Fruit fly (Drosophila melanogaster): ENCODE measurements around the gene out.

Gene out

DNA sequence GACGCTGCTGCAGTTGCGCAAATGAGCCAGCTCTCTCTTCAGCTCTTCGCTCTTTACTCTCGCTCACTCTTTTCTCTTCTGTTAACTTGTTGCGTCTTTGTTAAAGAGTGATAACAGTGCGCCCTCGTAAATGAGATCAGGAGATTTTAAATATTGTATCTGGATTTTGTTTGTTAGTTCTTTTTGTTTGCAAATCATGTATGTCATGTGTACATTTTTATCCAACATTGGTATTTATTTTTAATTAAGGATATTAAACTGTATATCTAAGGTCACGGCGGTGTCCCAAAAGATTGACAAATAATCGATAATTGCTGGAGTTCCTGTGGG, 23.2 kb downstream of the out start (continued):
- TF ChIP-seq Dll (GFP tag; IDR thresholded peaks at IDR 0.05; ENCODE audit: partially characterized antibody): no peak
- TF ChIP-seq pho (GFP tag; optimal IDR thresholded peaks at IDR 0.05): no peak
- peak; percentile 54; the same call in 1 of the 2 replicates for TF ChIP-seq HLH3B (GFP tag; IDR thresholded peaks at IDR 0.05)
- peak; percentile 12 for TF ChIP-seq CG13624 (GFP tag; optimal IDR thresholded peaks at IDR 0.05)
- no peak for TF ChIP-seq CG6765 (GFP tag; optimal IDR thresholded peaks at IDR 0.05)
- no peak for TF ChIP-seq p53 (GFP tag; optimal IDR thresholded peaks at IDR 0.05)
- TF ChIP-seq CG3163 (GFP tag; optimal IDR thresholded peaks at IDR 0.05): peak; percentile 98
- no peak; the same call in 2 of the 3 replicates for TF ChIP-seq zen2 (GFP tag; IDR thresholded peaks at IDR 0.05; ENCODE audit: partially characterized antibody)
- no peak for TF ChIP-seq Adf1 (GFP tag; IDR thresholded peaks at IDR 0.05)
- no peak for TF ChIP-seq HLHmδ (GFP tag; optimal IDR thresholded peaks at IDR 0.05)
- no peak for TF ChIP-seq dimm (GFP tag; IDR thresholded peaks at IDR 0.05)
- TF ChIP-seq Kr (GFP tag; optimal IDR thresholded peaks at IDR 0.05): no peak
- TF ChIP-seq nau (GFP tag; optimal IDR thresholded peaks at IDR 0.05): no peak
- peak; percentile 91 for TF ChIP-seq Med (GFP tag)
- peak; percentile 26 for TF ChIP-seq CG12155 (GFP tag; optimal IDR thresholded peaks at IDR 0.05)
- TF ChIP-seq crol (GFP tag; IDR thresholded peaks at IDR 0.05): no peak
- TF ChIP-seq grau (tag; optimal IDR thresholded peaks at IDR 0.05): peak; percentile 98
- TF ChIP-seq Drgx (GFP tag; IDR thresholded peaks at IDR 0.05): peak; percentile 59; the same call in 1 of the 2 replicates
- peak; percentile 44 for TF ChIP-seq CG13424 (tag; optimal IDR thresholded peaks at IDR 0.05)
- no peak for TF ChIP-seq toy (GFP tag; IDR thresholded peaks at IDR 0.05)
- TF ChIP-seq wor (GFP tag; IDR thresholded peaks at IDR 0.05): peak; percentile 28; the same call in 1 of the 2 replicates
- peak; percentile 30 for TF ChIP-seq CoRest (tag; optimal IDR thresholded peaks at IDR 0.05)
- TF ChIP-seq cato (GFP tag; optimal IDR thresholded peaks at IDR 0.05; ENCODE audit: borderline replicate concordance): no peak
- TF ChIP-seq lola (GFP tag; optimal IDR thresholded peaks at IDR 0.05): peak in 1 of 3 experiments; percentile 2
- peak; percentile 47 for TF ChIP-seq gcm (GFP tag; optimal IDR thresholded peaks at IDR 0.05)
- peak; percentile 89 for TF ChIP-seq sens (GFP tag)
- peak; percentile 4 for TF ChIP-seq Abd-B (GFP tag; optimal IDR thresholded peaks at IDR 0.05)
- TF ChIP-seq Nf-YC (tag; optimal IDR thresholded peaks at IDR 0.05): no peak
- TF ChIP-seq CG14860 (GFP tag; IDR thresholded peaks at IDR 0.05; ENCODE audit: partially characterized antibody): no peak
- TF ChIP-seq CG7357 (GFP tag; IDR thresholded peaks at IDR 0.05): peak; percentile 16; the same call in 1 of the 3 replicates
- TF ChIP-seq CHES-1-like (GFP tag; optimal IDR thresholded peaks at IDR 0.05): peak; percentile 2
- TF ChIP-seq Myb (GFP tag; optimal IDR thresholded peaks at IDR 0.05): no peak
- peak; percentile 65 for TF ChIP-seq unpg (GFP tag; optimal IDR thresholded peaks at IDR 0.05)
- no peak for TF ChIP-seq lab (GFP tag; optimal IDR thresholded peaks at IDR 0.05)
- TF ChIP-seq jigr1 (GFP tag; IDR thresholded peaks at IDR 0.05): no peak
- peak; percentile 54 for TF ChIP-seq dmrt11E (tag; optimal IDR thresholded peaks at IDR 0.05)
- TF ChIP-seq Oaz (GFP tag; IDR thresholded peaks at IDR 0.05): no peak
- no peak for TF ChIP-seq cas (GFP tag; IDR thresholded peaks at IDR 0.05)
- no peak for TF ChIP-seq CG7928 (GFP tag; optimal IDR thresholded peaks at IDR 0.05)
- TF ChIP-seq kay (GFP tag; optimal IDR thresholded peaks at IDR 0.05): no peak
- no peak for TF ChIP-seq psq (GFP tag; optimal IDR thresholded peaks at IDR 0.05)
- peak in 1 of 2 experiments; percentile 79 for TF ChIP-seq eve (GFP tag; optimal IDR thresholded peaks at IDR 0.05)
- TF ChIP-seq pb (GFP tag; optimal IDR thresholded peaks at IDR 0.05): no peak
- TF ChIP-seq CG7745 (tag; optimal IDR thresholded peaks at IDR 0.05): no peak
- TF ChIP-seq Doc3 (GFP tag; IDR thresholded peaks at IDR 0.05; ENCODE audit: partially characterized antibody): no peak
- peak; percentile 24 for TF ChIP-seq Ssrp (tag; optimal IDR thresholded peaks at IDR 0.05)
- TF ChIP-seq CG13287 (GFP tag; IDR thresholded peaks at IDR 0.05; ENCODE audit: partially characterized antibody): no peak
- no peak for TF ChIP-seq usp (GFP tag; optimal IDR thresholded peaks at IDR 0.05)
- peak in 1 of 2 experiments; percentile 54 for TF ChIP-seq bsh (GFP tag; optimal IDR thresholded peaks at IDR 0.05)
- TF ChIP-seq CG42726 (GFP tag; IDR thresholded peaks at IDR 0.05; ENCODE audit: partially characterized antibody): no peak

Measured in whole organism, embryonic.